Worm (Caenorhabditis elegans) whole organism, L3 larva: ENCODE measurements around the gene D2096.10.

ENCODE experiments used
- R02D3.7 ChIP-seq: fragments of 150-350 bp; optimal IDR thresholded peaks from 2 replicates; lab custom pipeline; 2014; ENCODE audit warnings: missing biosample characterization, missing genetic modification characterization
- ama-1 ChIP-seq: fragments of 150-350 bp; optimal IDR thresholded peaks from 2 replicates; lab custom pipeline; 2018
- ceh-16 ChIP-seq: sonication (generic microtip); optimal IDR thresholded peaks from 2 replicates; lab custom pipeline; 2017; ENCODE audit warnings: missing biosample characterization, missing genetic modification characterization
- elt-3 ChIP-seq, 3 experiments: fragments of 150-350 bp in 1 of 3; sonication (generic microtip) in 2 of 3; optimal IDR thresholded peaks; 2 replicates in 2 of 3; 4 replicates in 1 of 3; lab custom pipeline; 2014 to 2017; ENCODE audit warnings: missing biosample characterization in 3 of 3, missing genetic modification characterization in 3 of 3
- jun-1 ChIP-seq: fragments of 150-350 bp; optimal IDR thresholded peaks from 2 replicates; lab custom pipeline; 2014; ENCODE audit warnings: missing biosample characterization, missing genetic modification reagents, missing genetic modification characterization
- lin-39 ChIP-seq: fragments of 150-350 bp; optimal IDR thresholded peaks from 2 replicates; lab custom pipeline; 2018; ENCODE audit warnings: missing biosample characterization, missing genetic modification reagents, missing genetic modification characterization
- nhr-237 ChIP-seq: fragments of 150-350 bp; optimal IDR thresholded peaks from 2 replicates; lab custom pipeline; 2014; ENCODE audit warnings: missing biosample characterization, missing genetic modification characterization
- nhr-28 ChIP-seq: fragments of 150-350 bp; optimal IDR thresholded peaks from 2 replicates; lab custom pipeline; 2014; ENCODE audit warnings: missing biosample characterization, missing genetic modification characterization
- nhr-76 ChIP-seq: fragments of 150-350 bp; sonication (generic microtip); optimal IDR thresholded peaks from 5 replicates; lab custom pipeline; 2014; ENCODE audit warnings: missing biosample characterization, missing genetic modification characterization
- nhr-77 ChIP-seq: fragments of 150-350 bp; optimal IDR thresholded peaks from 2 replicates; lab custom pipeline; 2014; ENCODE audit warnings: missing biosample characterization, missing genetic modification characterization
- sea-2 ChIP-seq: fragments of 150-350 bp; sonication (generic microtip); optimal IDR thresholded peaks from 4 replicates; lab custom pipeline; 2014; ENCODE audit warnings: missing biosample characterization, missing genetic modification reagents, missing genetic modification characterization
- snpc-4 ChIP-seq: fragments of 150-350 bp; optimal IDR thresholded peaks from 2 replicates; lab custom pipeline; 2014; ENCODE audit warnings: missing biosample characterization, missing genetic modification characterization
- unc-39 ChIP-seq: sonication (generic microtip); optimal IDR thresholded peaks from 4 replicates; lab custom pipeline; 2017; ENCODE audit warnings: missing biosample characterization, missing genetic modification characterization
- ztf-4 ChIP-seq: fragments of 150-350 bp; optimal IDR thresholded peaks from 2 replicates; lab custom pipeline; 2014; ENCODE audit warnings: missing biosample characterization, missing genetic modification characterization

DNA sequence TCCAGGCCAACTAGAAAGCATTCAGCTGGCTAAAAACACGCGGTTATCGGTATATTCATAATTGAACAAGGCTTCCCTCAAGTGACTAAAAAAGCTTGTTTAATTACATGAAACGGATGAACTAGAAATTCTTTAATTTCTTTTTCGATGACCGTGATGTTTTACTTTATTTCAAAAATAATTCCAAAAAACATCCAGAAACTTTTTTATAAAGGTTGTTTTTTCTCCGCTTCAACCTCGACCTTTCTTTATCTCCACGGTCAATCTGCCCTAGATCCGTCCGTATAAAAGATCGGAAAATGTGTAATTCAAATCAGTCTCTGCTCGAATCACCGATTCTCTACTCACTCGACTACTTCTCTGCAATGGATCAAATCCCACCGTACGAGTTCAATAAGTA is 43.5 kb downstream of the D2096.10 start, which contains the start of gene F17E9.5:
- TF ChIP-seq unc-39 (tag; lab: Kevin White, UChicago) (no peak), ama-1 (lab: Kevin White, UChicago) (no peak), nhr-76 (tag; lab: Kevin White, UChicago) (no peak), lin-39 (no peak), sea-2 (GFP tag; lab: Kevin White, UChicago) (no peak), R02D3.7 (tag; lab: Kevin White, UChicago) (no peak), snpc-4 (tag; lab: Kevin White, UChicago) (no peak), nhr-77 (tag; lab: Kevin White, UChicago) (no peak), nhr-28 (tag; lab: Kevin White, UChicago) (no peak), ceh-16 (tag; lab: Kevin White, UChicago) (no peak), jun-1 (tag; lab: Kevin White, UChicago) (no peak), elt-3 (tag; optimal IDR thresholded peaks at IDR 0.05; lab: Kevin White, UChicago) (no peak), nhr-237 (tag; lab: Kevin White, UChicago) (no peak), ztf-4 (no peak)
